Fruit fly (Drosophila melanogaster) ovary, adult (tissue): ENCODE measurements around the gene CG42300.

ENCODE experiments used
- CG17801 ChIP-seq: fragments of 200-800 bp; optimal IDR thresholded peaks from 2 replicates; lab custom pipeline; 2019; ENCODE audit warnings: missing biosample characterization, mild to moderate bottlenecking, missing genetic modification characterization, moderate library complexity; ENCODE audit not compliant: partially characterized antibody

Gene CG42300

DNA sequence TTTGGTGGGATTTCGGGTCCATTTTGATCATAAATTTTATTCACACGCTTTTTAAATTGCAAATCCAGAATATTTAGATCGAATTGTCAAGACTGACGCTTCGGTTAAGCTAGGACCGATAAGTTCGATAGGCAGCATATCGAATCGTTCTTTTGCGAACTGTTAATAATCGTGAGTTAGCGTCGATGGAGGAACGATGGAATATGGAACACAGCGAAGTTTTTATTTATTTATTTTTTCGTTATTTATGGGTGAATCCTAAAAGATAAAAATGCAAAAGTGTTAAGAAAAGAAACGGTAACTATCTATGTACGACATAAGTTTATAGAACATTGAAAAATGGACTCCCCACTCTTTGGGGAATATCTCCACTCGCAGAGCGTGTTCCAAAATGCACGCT is at the start of gene CG42300:
Gene CG42300, minus strand, starts transcription at position 101 of the 400 bp plus-strand sequence.
- no peak for TF ChIP-seq CG17801 (GFP tag; lab: Kevin White, UChicago)

DNA sequence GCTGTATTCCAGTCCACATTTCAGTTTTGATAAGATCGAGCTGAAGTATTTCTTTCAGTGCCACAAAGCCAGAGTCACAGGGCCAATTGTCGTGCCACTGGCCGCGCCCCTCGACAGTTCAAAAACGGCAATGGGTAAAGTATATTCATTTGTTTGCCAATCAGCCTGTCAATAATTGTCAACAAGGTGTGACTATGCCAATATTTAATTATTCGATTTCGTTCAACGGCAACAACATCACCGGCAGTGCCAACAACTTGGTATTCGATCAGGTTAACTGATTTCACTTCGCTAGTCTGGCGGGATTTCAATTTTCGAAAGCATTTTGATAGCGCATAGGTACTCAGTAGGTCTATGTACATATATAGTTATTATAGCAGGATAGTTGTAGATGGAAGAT is 46.6 kb upstream of the CG42300 start:
- TF ChIP-seq CG17801 (GFP tag; lab: Kevin White, UChicago): no peak

DNA sequence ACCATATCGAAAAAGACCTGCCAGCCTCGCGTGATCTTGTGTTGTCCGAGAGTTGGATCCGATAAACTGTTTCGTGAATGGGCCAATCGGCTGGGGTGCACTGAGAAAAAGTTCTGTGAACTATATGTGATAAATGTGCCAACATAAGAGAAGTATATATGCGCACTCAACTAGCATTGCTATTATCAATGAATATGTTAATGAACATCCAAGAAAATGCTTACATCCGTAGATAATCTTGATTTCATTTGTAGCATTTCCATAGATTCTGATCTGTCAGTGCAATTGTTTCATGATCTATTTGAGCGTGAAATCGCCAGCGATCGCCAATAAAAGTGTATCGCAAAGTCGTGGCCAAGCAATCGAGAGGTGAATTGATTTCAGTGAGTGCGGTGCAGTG is 45.4 kb upstream of the CG42300 start:
- TF ChIP-seq CG17801 (GFP tag; lab: Kevin White, UChicago): no peak

DNA sequence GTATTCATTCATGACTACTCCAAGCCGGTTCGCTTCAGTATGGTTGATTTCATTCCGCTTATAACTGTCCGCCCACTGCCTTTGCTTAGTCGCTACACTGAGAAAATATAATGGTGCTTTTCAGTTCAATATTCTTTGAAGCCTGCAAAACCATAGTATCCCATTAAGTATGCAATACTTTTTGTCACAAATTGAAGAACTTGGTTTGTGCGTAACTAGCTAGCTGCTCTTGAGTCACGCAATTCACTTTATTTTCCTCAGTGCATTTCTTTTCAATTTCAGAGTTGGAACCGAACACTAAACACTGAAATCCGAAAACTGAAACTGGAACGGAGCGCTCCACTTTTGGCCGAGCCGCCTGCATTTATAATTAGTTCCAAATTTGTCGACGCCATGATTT is 43.9 kb upstream of the CG42300 start:
- TF ChIP-seq CG17801 (GFP tag; lab: Kevin White, UChicago): no peak

DNA sequence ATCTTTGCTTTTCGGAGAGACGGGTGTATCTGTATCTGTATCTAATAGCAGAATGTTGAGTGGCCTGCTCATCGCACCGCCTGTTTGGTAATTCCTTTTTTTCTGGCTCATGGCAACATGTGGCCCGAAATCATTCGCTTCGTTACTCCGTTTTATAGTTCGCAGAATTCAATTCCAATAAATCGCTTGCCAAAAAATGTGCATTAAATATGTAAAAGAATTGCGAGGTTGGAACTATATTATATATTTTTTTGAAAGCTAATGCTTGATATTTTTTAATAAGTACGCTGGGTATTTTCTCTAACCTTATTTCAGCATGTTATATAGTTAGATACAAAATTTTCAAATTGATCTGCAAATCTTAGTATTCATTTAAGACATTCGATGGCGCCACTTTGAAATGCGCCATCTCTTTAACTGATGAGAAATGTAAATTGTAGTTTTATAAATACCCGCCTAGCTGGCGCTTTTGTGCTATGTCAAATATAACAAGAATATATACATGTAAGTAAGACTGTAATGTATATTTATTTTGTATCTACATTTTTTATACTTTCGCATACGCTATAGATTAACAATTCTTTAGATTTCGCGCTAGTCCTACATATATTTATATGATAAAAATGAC is 38.5 kb upstream of the CG42300 start:
- no peak for TF ChIP-seq CG17801 (GFP tag; lab: Kevin White, UChicago)

DNA sequence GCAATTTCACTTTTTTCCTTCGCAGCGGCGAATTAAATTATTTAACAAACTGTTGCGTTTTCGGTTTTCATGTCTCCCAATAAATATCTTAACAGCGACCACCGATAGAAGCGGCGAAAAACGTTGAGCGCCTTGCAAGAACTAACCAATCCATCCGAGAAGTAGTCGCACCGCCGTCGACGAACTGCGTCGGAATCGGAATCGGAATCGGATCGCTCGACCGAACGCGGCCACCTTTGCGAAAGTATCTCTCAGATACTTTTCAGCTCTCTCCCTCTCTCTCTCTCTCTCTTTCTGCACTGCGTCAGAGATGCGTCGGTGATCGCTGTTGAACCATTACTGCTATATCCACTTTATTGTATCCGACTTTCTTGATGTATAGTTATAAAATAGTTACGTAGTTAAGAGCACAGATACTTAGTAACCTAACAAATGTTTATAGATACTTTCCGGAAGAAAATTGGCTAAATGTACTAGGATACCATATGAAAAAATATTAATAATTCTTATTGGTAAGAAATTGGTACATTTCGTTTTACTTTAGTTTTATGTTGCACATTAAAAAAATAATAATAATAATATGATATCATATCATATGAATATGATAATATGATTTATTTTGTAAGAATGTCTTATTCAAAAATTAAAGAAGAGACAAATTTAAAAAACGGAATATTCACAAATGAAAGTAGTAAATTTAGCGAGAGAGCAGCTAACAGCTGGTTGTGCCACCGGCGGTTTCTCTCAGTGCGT is 37.8 kb upstream of the CG42300 start, which contains the start of gene Chsy:
Gene Chsy, minus strand, starts transcription at position 58 of the 753 bp plus-strand sequence.
- TF ChIP-seq CG17801 (GFP tag; lab: Kevin White, UChicago): no peak

DNA sequence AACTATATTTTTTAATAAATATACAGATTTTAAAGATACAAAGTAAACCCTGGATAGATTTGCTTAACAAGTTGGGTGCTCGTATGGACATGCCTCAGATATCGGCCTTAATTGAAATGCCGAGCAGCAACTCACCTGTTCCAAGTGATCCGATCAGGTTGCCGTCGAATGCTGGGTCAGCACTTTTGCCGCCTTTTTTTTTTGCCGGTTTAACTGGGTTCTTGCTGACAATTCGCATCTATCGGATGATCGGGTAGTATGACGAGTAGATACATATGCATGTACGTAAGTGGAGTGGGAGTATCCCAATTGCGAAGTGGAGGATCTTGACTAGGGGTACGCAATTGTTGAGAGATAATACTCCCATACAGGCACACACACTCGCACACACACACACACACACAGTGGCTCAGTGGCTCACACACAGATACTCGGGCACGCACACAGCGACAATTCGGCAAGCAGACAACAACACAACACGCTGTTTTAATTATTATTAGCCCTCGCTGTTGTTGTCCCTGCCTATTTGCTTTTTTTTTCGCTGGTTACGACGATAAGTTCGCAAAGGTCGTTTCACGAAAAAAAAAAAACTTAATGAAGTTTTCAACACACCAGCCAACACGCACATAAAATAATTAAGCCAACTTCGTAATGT is 37.1 kb upstream of the CG42300 start:
- TF ChIP-seq CG17801 (GFP tag; lab: Kevin White, UChicago): no peak

DNA sequence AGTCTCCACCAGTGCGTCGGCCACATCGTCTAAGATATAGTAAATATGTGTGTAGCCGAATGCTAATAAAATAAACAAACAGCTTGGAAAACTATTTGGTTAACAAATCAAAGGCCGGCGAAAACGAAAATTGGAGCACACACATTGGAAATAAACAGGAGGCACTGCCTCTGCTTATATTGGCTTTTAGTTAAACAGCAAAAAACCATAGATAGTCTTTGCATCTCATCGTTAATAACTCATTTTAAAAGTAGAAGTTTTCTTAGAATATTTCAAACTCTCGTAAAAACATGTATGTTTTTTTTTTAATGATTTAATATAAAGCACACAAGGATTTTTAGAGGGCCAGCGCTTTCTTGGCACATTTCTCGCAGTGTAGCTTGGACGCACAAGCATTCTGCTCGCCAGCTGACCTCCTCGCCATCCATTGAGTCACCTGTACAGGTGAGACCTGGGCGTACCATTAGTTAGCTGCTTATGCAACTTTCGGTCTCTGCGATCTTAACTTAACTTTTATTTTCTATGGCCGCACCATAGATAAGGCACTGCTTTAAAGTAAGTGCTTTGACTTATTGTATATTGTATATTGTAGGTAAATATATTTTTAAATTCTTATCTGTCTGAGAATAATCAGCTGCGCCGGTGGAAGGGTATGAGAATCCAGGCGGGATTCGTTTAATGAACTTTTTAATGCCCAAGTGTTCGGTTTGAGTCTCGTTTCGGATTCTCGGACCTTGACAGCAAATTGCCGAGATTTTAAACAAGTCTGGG is 36.1 kb upstream of the CG42300 start:
- TF ChIP-seq CG17801 (GFP tag; lab: Kevin White, UChicago): no peak

DNA sequence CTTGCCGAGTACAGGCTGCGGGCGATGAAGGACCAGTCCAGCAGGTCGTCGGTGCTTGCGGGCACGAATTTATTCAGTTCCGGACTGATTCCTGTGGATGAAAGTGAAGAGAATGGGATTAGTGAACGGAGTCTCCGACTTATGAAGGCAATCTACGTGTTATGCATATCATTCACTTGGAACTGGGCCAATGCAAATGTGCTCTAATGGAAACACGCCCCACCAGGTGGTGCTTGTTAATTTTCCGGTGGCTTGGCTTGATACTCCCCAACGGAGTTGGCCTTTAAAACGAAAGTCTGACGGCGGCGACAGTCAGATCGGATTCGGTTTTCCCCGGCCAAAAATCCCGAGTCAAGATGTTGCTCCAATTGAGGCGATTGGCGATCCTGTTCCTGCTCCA is 31.6 kb upstream of the CG42300 start, which contains the start of gene Alp11:
Gene Alp11, plus strand, starts transcription at position 301 of the 400 bp plus-strand sequence.
- TF ChIP-seq CG17801 (GFP tag; lab: Kevin White, UChicago): no peak

DNA sequence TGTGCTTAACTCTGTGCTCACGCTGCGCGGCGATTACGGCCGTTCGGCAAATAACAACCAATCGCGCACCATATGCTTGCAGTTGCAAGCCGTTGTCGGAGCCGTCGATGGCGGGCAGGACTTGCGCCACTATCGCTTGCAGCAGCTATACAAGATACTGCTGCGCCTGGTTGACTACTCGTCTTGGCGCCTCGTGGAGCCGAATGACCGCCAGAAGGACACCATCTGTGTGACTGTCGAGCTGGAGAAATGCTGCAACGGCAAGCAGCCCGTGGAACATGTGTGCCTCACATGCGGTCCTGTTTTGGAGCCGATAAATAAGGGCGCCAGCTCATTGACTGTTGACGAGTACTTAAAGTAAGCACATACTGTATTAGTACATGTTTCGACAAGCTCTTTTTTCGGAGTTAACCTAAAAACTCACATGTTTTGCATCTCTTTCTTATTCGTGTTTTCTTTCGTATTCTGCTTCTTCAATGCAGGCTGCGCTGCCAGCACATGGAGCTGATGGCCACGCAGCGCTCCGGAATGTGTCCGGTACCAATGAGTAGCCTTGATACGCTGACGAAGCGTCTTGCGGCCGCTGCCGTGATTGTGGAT is 28.1 kb upstream of the CG42300 start:
- no peak for TF ChIP-seq CG17801 (GFP tag; lab: Kevin White, UChicago)

DNA sequence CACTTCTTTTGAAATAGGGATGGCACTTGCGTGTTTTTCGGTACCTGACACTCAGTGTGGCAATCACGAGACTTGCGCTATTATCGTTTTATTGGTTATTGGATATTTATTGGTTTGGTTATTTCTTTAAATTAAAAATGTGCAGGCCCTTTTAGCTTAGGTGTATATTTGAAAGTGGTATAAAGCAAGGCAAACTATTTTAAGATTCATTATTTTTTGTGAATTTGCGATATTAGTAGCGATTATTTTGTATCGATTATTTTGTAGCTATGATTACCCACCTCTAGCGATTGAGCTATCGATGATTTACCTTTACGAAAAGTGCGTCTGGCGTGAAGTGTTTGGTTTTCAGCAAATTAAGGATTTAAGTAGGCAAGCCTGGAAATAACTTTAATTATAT is 27.0 kb upstream of the CG42300 start, which contains the start of the genes CG9215 and CG8097:
Gene CG9215, minus strand, starts transcription at position 22 of the 400 bp plus-strand sequence.
Gene CG8097, plus strand, starts transcription at position 307 of the 400 bp plus-strand sequence.
- TF ChIP-seq CG17801 (GFP tag; lab: Kevin White, UChicago): peak; percentile 60

DNA sequence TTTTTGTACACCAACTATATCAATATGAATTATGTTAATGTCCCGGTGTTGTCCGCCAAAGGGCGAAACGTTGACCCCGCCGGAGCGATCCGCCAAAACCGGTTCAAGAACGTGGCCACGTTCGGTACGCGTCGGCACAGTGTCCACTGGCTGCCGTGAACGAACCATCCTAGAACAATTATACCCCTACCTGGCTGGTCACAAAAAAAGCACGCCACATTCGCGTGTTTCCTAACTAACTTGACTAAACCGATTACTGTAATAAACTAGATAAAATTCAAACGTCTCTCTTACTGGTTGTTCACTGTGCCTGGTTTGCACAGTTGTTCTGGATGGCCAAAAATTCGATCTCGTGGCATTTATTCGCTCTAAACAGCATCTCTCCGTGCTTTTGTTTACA is 23.7 kb upstream of the CG42300 start:
- peak; percentile 79 for TF ChIP-seq CG17801 (GFP tag; lab: Kevin White, UChicago)

DNA sequence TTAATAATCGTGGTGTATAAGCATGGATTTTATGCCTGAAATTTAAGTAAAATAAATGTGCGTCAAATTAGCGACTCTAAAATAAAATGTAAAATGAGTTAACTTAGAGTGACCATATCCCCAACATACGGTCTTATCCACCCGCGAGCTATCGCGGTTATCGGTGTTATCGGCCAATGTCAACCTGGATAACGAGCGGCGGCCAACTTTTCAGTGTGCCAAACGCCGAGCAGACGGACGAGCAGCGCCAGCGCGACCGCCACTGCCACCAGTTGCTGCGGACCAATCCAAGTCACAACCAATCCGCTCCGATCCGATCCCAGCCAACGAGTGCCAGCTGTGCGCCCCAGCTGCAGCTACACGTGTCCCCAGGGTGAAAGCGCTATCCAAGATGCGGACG is 22.2 kb upstream of the CG42300 start, which contains the start of the genes cerv and CG7872:
Gene cerv, minus strand, starts transcription at position 129 of the 400 bp plus-strand sequence.
Gene CG7872, plus strand, starts transcription at position 163 of the 400 bp plus-strand sequence.
- peak; percentile 42 for TF ChIP-seq CG17801 (GFP tag; lab: Kevin White, UChicago)

DNA sequence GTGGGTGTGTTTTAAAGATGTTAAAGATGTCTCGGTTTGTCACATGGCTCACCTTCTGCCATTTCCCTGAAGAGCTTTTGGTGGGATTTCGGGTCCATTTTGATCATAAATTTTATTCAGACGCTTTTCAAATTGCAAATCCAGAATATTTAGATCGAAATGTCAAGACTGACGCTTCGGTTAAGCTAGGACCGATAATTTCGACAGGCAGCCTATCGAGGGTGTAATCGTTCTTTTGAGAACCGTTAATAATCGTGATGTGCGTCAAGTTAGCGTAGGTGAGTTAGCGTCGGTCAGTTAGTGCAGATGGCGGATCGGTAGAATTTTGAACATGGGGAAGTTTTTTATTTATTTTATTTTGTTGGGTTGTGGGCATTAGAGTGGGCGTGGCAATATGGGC is 19.7 kb upstream of the CG42300 start, which contains the start of gene CG42299:
Gene CG42299, minus strand, starts transcription at position 127 of the 400 bp plus-strand sequence.
- no peak for TF ChIP-seq CG17801 (GFP tag; lab: Kevin White, UChicago)
